Fruit fly (Drosophila melanogaster): ENCODE measurements around the gene Muc30E.

Gene Muc30E

DNA sequence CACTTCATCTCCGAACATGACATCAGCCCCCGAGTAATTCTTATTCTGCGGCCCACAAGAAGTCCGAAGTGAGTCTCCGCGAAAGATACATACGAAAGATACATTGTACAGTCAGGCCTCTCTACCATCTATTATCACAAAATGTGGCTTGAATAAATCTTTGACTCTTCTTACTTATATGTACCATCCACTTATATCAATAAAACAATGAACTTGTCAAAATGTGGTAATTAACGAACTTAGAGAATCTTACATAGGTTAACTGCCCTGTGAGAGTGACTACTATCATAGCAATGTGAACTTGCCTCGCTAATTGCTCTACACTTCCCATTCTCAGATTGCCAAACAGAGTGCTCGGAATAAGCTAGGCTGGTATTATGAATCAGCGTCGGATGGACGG lies 3.7 kb upstream of the Muc30E start:
- peak; percentile 30 for TF ChIP-seq achi (GFP tag; optimal IDR thresholded peaks at IDR 0.05)
- peak; percentile 22 for TF ChIP-seq CG3919 (GFP tag; optimal IDR thresholded peaks at IDR 0.05)
- TF ChIP-seq Smox (GFP tag; optimal IDR thresholded peaks at IDR 0.05), result no peak
- no peak for TF ChIP-seq CG32006 (GFP tag; optimal IDR thresholded peaks at IDR 0.05)
- TF ChIP-seq Lpt (GFP tag; optimal IDR thresholded peaks at IDR 0.05), result no peak
- TF ChIP-seq CG6276 (GFP tag; optimal IDR thresholded peaks at IDR 0.05), result peak; percentile 29
- TF ChIP-seq CG9139 (GFP tag; optimal IDR thresholded peaks at IDR 0.05), result no peak
- TF ChIP-seq Eip75B (GFP tag; optimal IDR thresholded peaks at IDR 0.05), result no peak
- TF ChIP-seq OdsH (GFP tag; optimal IDR thresholded peaks at IDR 0.05), result no peak
- TF ChIP-seq Eip93F (GFP tag; optimal IDR thresholded peaks at IDR 0.05), result no peak
- TF ChIP-seq Eip78C (GFP tag), result peak; percentile 71
- peak; percentile 69 for TF ChIP-seq Gug (GFP tag; IDR thresholded peaks at IDR 0.05)
- no peak for TF ChIP-seq fd85E (GFP tag; optimal IDR thresholded peaks at IDR 0.05)
- peak; percentile 18 for TF ChIP-seq CG10631 (GFP tag; optimal IDR thresholded peaks at IDR 0.05)
- no peak for TF ChIP-seq cyc (GFP tag; optimal IDR thresholded peaks at IDR 0.05)
- no peak for TF ChIP-seq salr (GFP tag; optimal IDR thresholded peaks at IDR 0.05)
- TF ChIP-seq Ets96B (tag; optimal IDR thresholded peaks at IDR 0.05), result peak; percentile 53
- TF ChIP-seq Sox15 (GFP tag; optimal IDR thresholded peaks at IDR 0.05), result no peak
- TF ChIP-seq Sox102F (GFP tag; optimal IDR thresholded peaks at IDR 0.05), result no peak
- peak; percentile 66 for TF ChIP-seq CG11294 (GFP tag; IDR thresholded peaks at IDR 0.05)
- TF ChIP-seq Blimp-1 (GFP tag; optimal IDR thresholded peaks at IDR 0.05), result no peak
- no peak for TF ChIP-seq CG6854 (GFP tag; optimal IDR thresholded peaks at IDR 0.05)
- no peak for TF ChIP-seq CG6792 (GFP tag; optimal IDR thresholded peaks at IDR 0.05)
- TF ChIP-seq CG6808 (GFP tag; optimal IDR thresholded peaks at IDR 0.05), result no peak
- TF ChIP-seq CG11762 (GFP tag; optimal IDR thresholded peaks at IDR 0.05; ENCODE audit: insufficient read depth), result no peak
- TF ChIP-seq CG34406 (GFP tag; optimal IDR thresholded peaks at IDR 0.05), result no peak
- TF ChIP-seq fd59A (GFP tag; optimal IDR thresholded peaks at IDR 0.05), result no peak
- TF ChIP-seq CG1621 (tag; optimal IDR thresholded peaks at IDR 0.05), result no peak
- TF ChIP-seq CG3032 (tag; optimal IDR thresholded peaks at IDR 0.05), result peak; percentile 47
- TF ChIP-seq CG15336 (GFP tag; IDR thresholded peaks at IDR 0.05), result peak; percentile 50; the same call in 1 of the 2 replicates
- TF ChIP-seq CG8632 (GFP tag; optimal IDR thresholded peaks at IDR 0.05), result no peak
- TF ChIP-seq Ets21C (GFP tag; optimal IDR thresholded peaks at IDR 0.05), result no peak
- no peak for TF ChIP-seq topi (GFP tag; optimal IDR thresholded peaks at IDR 0.05)
- TF ChIP-seq dsx (GFP tag; optimal IDR thresholded peaks at IDR 0.05; ENCODE audit: poor library complexity, severe bottlenecking), result peak; percentile 6
- TF ChIP-seq svp (GFP tag), result no peak
- TF ChIP-seq CG8319 (GFP tag; optimal IDR thresholded peaks at IDR 0.05), result no peak
- no peak for TF ChIP-seq Hr38 (GFP tag; optimal IDR thresholded peaks at IDR 0.05)
- TF ChIP-seq acj6 (GFP tag; optimal IDR thresholded peaks at IDR 0.05), result no peak
- TF ChIP-seq CG31627 (GFP tag; optimal IDR thresholded peaks at IDR 0.05), result no peak
- TF ChIP-seq ss (GFP tag; optimal IDR thresholded peaks at IDR 0.05), result no peak
- no peak for TF ChIP-seq Hr39 (GFP tag; optimal IDR thresholded peaks at IDR 0.05)
- TF ChIP-seq esn (GFP tag; optimal IDR thresholded peaks at IDR 0.05), result no peak
- no peak for TF ChIP-seq spab (GFP tag; optimal IDR thresholded peaks at IDR 0.05)
- peak; percentile 39 for TF ChIP-seq Hr4 (GFP tag; optimal IDR thresholded peaks at IDR 0.05)
- TF ChIP-seq CG8119 (GFP tag; IDR thresholded peaks at IDR 0.05), result no peak
- no peak for TF ChIP-seq CG4318 (GFP tag; optimal IDR thresholded peaks at IDR 0.05)
- TF ChIP-seq CG6163 (GFP tag; IDR thresholded peaks at IDR 0.05), result peak; percentile 78
- TF ChIP-seq CG11902 (GFP tag; optimal IDR thresholded peaks at IDR 0.05), result no peak
- TF ChIP-seq Met (GFP tag; optimal IDR thresholded peaks at IDR 0.05), result no peak
- TF ChIP-seq CG10669 (GFP tag; optimal IDR thresholded peaks at IDR 0.05), result peak; percentile 32
- TF ChIP-seq CG16779 (tag; optimal IDR thresholded peaks at IDR 0.05), result no peak
- peak; percentile 20 for TF ChIP-seq net (GFP tag; optimal IDR thresholded peaks at IDR 0.05)
- no peak for TF ChIP-seq dac (GFP tag; optimal IDR thresholded peaks at IDR 0.05)
